Worm (Caenorhabditis elegans) whole organism, L1 larva: Measurements from ENCODE around the gene C10E2.2.
A peak's percentile ranks its signal among the peaks of the same experiment; 100 is the strongest.

Source experiments
- C04F5.9 ChIP-seq: sonication (generic microtip); optimal IDR thresholded peaks from 2 replicates; lab custom pipeline; 2016; ENCODE audit warnings: missing genetic modification characterization, missing compliant biosample characterization
- C16A3.4 ChIP-seq: fragments of 150-350 bp; optimal IDR thresholded peaks from 2 replicates; lab custom pipeline; 2014; ENCODE audit warnings: missing biosample characterization, missing genetic modification characterization
- F16B12.6 ChIP-seq: fragments of 150-350 bp; optimal IDR thresholded peaks from 2 replicates; lab custom pipeline; 2014; ENCODE audit warnings: missing biosample characterization, missing genetic modification characterization
- aha-1 ChIP-seq: fragments of 150-350 bp; optimal IDR thresholded peaks from 2 replicates; lab custom pipeline; 2014; ENCODE audit warnings: missing biosample characterization, missing genetic modification characterization
- alr-1 ChIP-seq: fragments of 200-800 bp; sonication (Bioruptor generic); optimal IDR thresholded peaks from 2 replicates; lab custom pipeline; 2018; ENCODE audit warnings: borderline replicate concordance, mild to moderate bottlenecking, missing genetic modification characterization, missing compliant biosample characterization
- ama-1 ChIP-seq: fragments of 150-350 bp; optimal IDR thresholded peaks from 2 replicates; lab custom pipeline; 2014
- blmp-1 ChIP-seq: fragments of 150-350 bp; optimal IDR thresholded peaks from 2 replicates; lab custom pipeline; 2014; ENCODE audit warnings: missing biosample characterization, missing genetic modification characterization
- ceh-63 ChIP-seq: fragments of 200-800 bp; sonication (Bioruptor generic); optimal IDR thresholded peaks from 2 replicates; lab custom pipeline; 2018; ENCODE audit warnings: mild to moderate bottlenecking, missing genetic modification characterization, missing compliant biosample characterization
- ceh-82 ChIP-seq, 3 experiments: fragments of 150-350 bp in 1 of 3; sonication (generic microtip) in 2 of 3; optimal IDR thresholded peaks; 2 replicates each; lab custom pipeline; 2014 to 2017; ENCODE audit warnings: missing biosample characterization in 3 of 3, missing genetic modification characterization in 3 of 3
- ceh-90 ChIP-seq: sonication (generic microtip); optimal IDR thresholded peaks from 2 replicates; lab custom pipeline; 2016; ENCODE audit warnings: missing genetic modification characterization, missing compliant biosample characterization
- dsc-1 ChIP-seq: sonication (generic microtip); optimal IDR thresholded peaks from 2 replicates; lab custom pipeline; 2016; ENCODE audit warnings: mild to moderate bottlenecking, missing genetic modification characterization, missing compliant biosample characterization
- efl-3 ChIP-seq: fragments of 200-800 bp; sonication (Bioruptor generic); optimal IDR thresholded peaks from 2 replicates; lab custom pipeline; 2018; ENCODE audit warnings: mild to moderate bottlenecking, missing genetic modification characterization, missing compliant biosample characterization
- egl-13 ChIP-seq: sonication (generic microtip); optimal IDR thresholded peaks from 2 replicates; lab custom pipeline; 2016; ENCODE audit warnings: missing genotype, missing genetic modification reagents, missing genetic modification characterization, missing compliant biosample characterization
- elt-3 ChIP-seq, 6 experiments: fragments of 150-350 bp in 1 of 6; sonication (generic microtip); optimal IDR thresholded peaks; 2 replicates each; lab custom pipeline; 2017 to 2018; ENCODE audit warnings: missing biosample characterization in 6 of 6, missing genetic modification characterization in 6 of 6, inconsistent platforms in 1 of 6
- fkh-8 ChIP-seq: sonication (generic microtip); optimal IDR thresholded peaks from 2 replicates; lab custom pipeline; 2016; ENCODE audit warnings: mild to moderate bottlenecking, missing genetic modification characterization, missing compliant biosample characterization
- fos-1 ChIP-seq: fragments of 150-350 bp; optimal IDR thresholded peaks from 2 replicates; lab custom pipeline; 2014; ENCODE audit warnings: missing biosample characterization, missing genetic modification characterization
- grh-1 ChIP-seq: fragments of 200-800 bp; sonication (Bioruptor generic); IDR thresholded peaks from 2 replicates; pipeline ENCODE4 v1.3.6; 2022; ENCODE audit warnings: missing genetic modification reagents, missing genetic modification characterization, missing compliant biosample characterization
- hlh-17 ChIP-seq: fragments of 200-800 bp; sonication (Bioruptor generic); optimal IDR thresholded peaks from 2 replicates; lab custom pipeline; 2018; ENCODE audit warnings: missing genetic modification characterization, mild to moderate bottlenecking, missing compliant biosample characterization, moderate library complexity, borderline replicate concordance
- hlh-4 ChIP-seq: sonication (generic microtip); optimal IDR thresholded peaks from 2 replicates; lab custom pipeline; 2016; ENCODE audit warnings: mild to moderate bottlenecking, missing genetic modification characterization, missing compliant biosample characterization
- hpl-2 ChIP-seq: fragments of 150-350 bp; optimal IDR thresholded peaks from 2 replicates; lab custom pipeline; 2014; ENCODE audit warnings: missing biosample characterization, missing genetic modification reagents, missing genetic modification characterization
- irx-1 ChIP-seq: sonication (generic microtip); optimal IDR thresholded peaks from 2 replicates; lab custom pipeline; 2016; ENCODE audit warnings: missing genetic modification characterization, missing compliant biosample characterization
- isw-1 ChIP-seq: fragments of 200-800 bp; sonication (Bioruptor generic); IDR thresholded peaks from 2 replicates; pipeline ENCODE4 v1.3.6; 2022; ENCODE audit warnings: missing genetic modification characterization, missing compliant biosample characterization
- jun-1 ChIP-seq: fragments of 150-350 bp; optimal IDR thresholded peaks from 2 replicates; lab custom pipeline; 2014; ENCODE audit warnings: missing biosample characterization, missing genetic modification reagents, missing genetic modification characterization
- lin-14 ChIP-seq: fragments of 200-800 bp; sonication (Bioruptor generic); optimal IDR thresholded peaks from 2 replicates; lab custom pipeline; 2018; ENCODE audit warnings: mild to moderate bottlenecking, missing genetic modification characterization, moderate library complexity, missing compliant biosample characterization
- lin-35 ChIP-seq, 2 experiments: fragments of 150-350 bp; optimal IDR thresholded peaks; 2 replicates each; lab custom pipeline; 2014; ENCODE audit warnings: missing biosample characterization in 2 of 2, missing genetic modification characterization in 2 of 2, missing genetic modification reagents in 2 of 2
- lir-3 ChIP-seq: sonication (generic microtip); optimal IDR thresholded peaks from 2 replicates; lab custom pipeline; 2016; ENCODE audit warnings: mild to moderate bottlenecking, missing genetic modification characterization, moderate library complexity, missing compliant biosample characterization; ENCODE audit not compliant: poor library complexity
- lsy-2 ChIP-seq, 2 experiments: fragments of 150-350 bp; optimal IDR thresholded peaks; 2 replicates each; lab custom pipeline; 2014; ENCODE audit warnings: missing biosample characterization in 2 of 2, missing genetic modification characterization in 2 of 2
- mdl-1 ChIP-seq, 2 experiments: fragments of 150-350 bp; optimal IDR thresholded peaks; 2 replicates each; lab custom pipeline; 2014 to 2017; ENCODE audit warnings: missing biosample characterization in 2 of 2, missing genetic modification characterization in 2 of 2, inconsistent platforms in 1 of 2
- mep-1 ChIP-seq: fragments of 150-350 bp; optimal IDR thresholded peaks from 2 replicates; lab custom pipeline; 2014; ENCODE audit warnings: missing biosample characterization, missing genetic modification characterization
- nhr-11 ChIP-seq: fragments of 150-350 bp; optimal IDR thresholded peaks from 2 replicates; lab custom pipeline; 2014; ENCODE audit warnings: missing biosample characterization, missing genetic modification characterization
- nhr-237 ChIP-seq: fragments of 150-350 bp; optimal IDR thresholded peaks from 2 replicates; lab custom pipeline; 2014; ENCODE audit warnings: missing biosample characterization, missing genetic modification characterization
- nhr-28 ChIP-seq: fragments of 150-350 bp; optimal IDR thresholded peaks from 2 replicates; lab custom pipeline; 2014; ENCODE audit warnings: missing biosample characterization, missing genetic modification characterization
- nhr-76 ChIP-seq: sonication (generic microtip); optimal IDR thresholded peaks from 2 replicates; lab custom pipeline; 2017; ENCODE audit warnings: missing biosample characterization, missing genetic modification characterization
- nhr-77 ChIP-seq: fragments of 150-350 bp; optimal IDR thresholded peaks from 2 replicates; lab custom pipeline; 2014; ENCODE audit warnings: missing biosample characterization, missing genetic modification characterization
- nhr-84 ChIP-seq: sonication (generic microtip); optimal IDR thresholded peaks from 2 replicates; lab custom pipeline; 2017; ENCODE audit warnings: missing biosample characterization, missing genetic modification characterization
- nhr-85 ChIP-seq: sonication (generic microtip); peaks from one replicate; lab custom pipeline; 2016; ENCODE audit warnings: missing genetic modification characterization, inconsistent platforms, missing compliant biosample characterization
- nhr-90 ChIP-seq: sonication (generic microtip); optimal IDR thresholded peaks from 2 replicates; lab custom pipeline; 2016; ENCODE audit warnings: mild to moderate bottlenecking, missing genetic modification characterization, missing compliant biosample characterization; ENCODE audit not compliant: poor library complexity
- pax-3 ChIP-seq: fragments of 200-800 bp; sonication (Bioruptor generic); optimal IDR thresholded peaks from 2 replicates; lab custom pipeline; 2018; ENCODE audit warnings: mild to moderate bottlenecking, missing genetic modification characterization, moderate library complexity, missing compliant biosample characterization
- pqm-1 ChIP-seq: sonication (generic microtip); optimal IDR thresholded peaks from 3 replicates; lab custom pipeline; 2017; ENCODE audit warnings: missing biosample characterization, missing genetic modification characterization
- rnt-1 ChIP-seq: sonication (generic microtip); optimal IDR thresholded peaks from 2 replicates; lab custom pipeline; 2016; ENCODE audit warnings: mild to moderate bottlenecking, missing genetic modification characterization, moderate library complexity, missing compliant biosample characterization
- snpc-4 ChIP-seq: fragments of 150-350 bp; optimal IDR thresholded peaks from 2 replicates; lab custom pipeline; 2014; ENCODE audit warnings: missing biosample characterization, missing genetic modification characterization
- snu-23 ChIP-seq: sonication (generic microtip); optimal IDR thresholded peaks from 2 replicates; lab custom pipeline; 2016; ENCODE audit warnings: missing genetic modification characterization, missing compliant biosample characterization
- sptf-1 ChIP-seq: fragments of 150-350 bp; optimal IDR thresholded peaks from 2 replicates; lab custom pipeline; 2014; ENCODE audit warnings: missing biosample characterization, missing genetic modification characterization
- tbx-2 ChIP-seq: sonication (generic microtip); optimal IDR thresholded peaks from 2 replicates; lab custom pipeline; 2016; ENCODE audit warnings: missing genetic modification characterization, missing compliant biosample characterization
- tlp-1 ChIP-seq: fragments of 150-350 bp; optimal IDR thresholded peaks from 2 replicates; lab custom pipeline; 2014; ENCODE audit warnings: missing biosample characterization, missing genetic modification characterization
- unc-30 ChIP-seq: sonication (generic microtip); optimal IDR thresholded peaks from 2 replicates; lab custom pipeline; 2017; ENCODE audit warnings: missing biosample characterization, missing genetic modification characterization
- unc-62 ChIP-seq: fragments of 150-350 bp; optimal IDR thresholded peaks from 2 replicates; lab custom pipeline; 2014; ENCODE audit warnings: missing biosample characterization, missing genetic modification reagents, missing genetic modification characterization
- unc-86 ChIP-seq: sonication (generic microtip); optimal IDR thresholded peaks from 2 replicates; lab custom pipeline; 2016; ENCODE audit warnings: missing genetic modification characterization, missing compliant biosample characterization
- unc-98 ChIP-seq: fragments of 200-800 bp; sonication (Bioruptor generic); IDR thresholded peaks from 2 replicates; pipeline ENCODE4 v1.3.6; 2022; ENCODE audit warnings: missing genetic modification characterization, missing compliant biosample characterization
- vab-15 ChIP-seq: sonication (generic microtip); optimal IDR thresholded peaks from 2 replicates; lab custom pipeline; 2017; ENCODE audit warnings: missing genotype, mild to moderate bottlenecking, missing genetic modification characterization, missing compliant biosample characterization
- zag-1 ChIP-seq: fragments of 150-350 bp; optimal IDR thresholded peaks from 2 replicates; lab custom pipeline; 2014; ENCODE audit warnings: missing biosample characterization, missing genetic modification characterization
- ztf-11 ChIP-seq, 2 experiments: sonication (generic microtip); optimal IDR thresholded peaks; 2 replicates each; lab custom pipeline; 2016 to 2017; ENCODE audit warnings: missing genetic modification characterization in 2 of 2, missing biosample characterization in 1 of 2, missing compliant biosample characterization in 1 of 2

The C10E2.2 gene

ce11 chrX:16704086-16704485, 41.0 kb upstream of the C10E2.2 start (continued):
- TF ChIP-seq egl-13 (tag; lab: Kevin White, UChicago) (no peak), hlh-17 (GFP tag; lab: Kevin White, UChicago) (no peak), hlh-4 (tag; lab: Kevin White, UChicago) (no peak), isw-1 (GFP tag; lab: Robert Waterston, UW) (no peak), mep-1 (tag; lab: Kevin White, UChicago) (peak; percentile 43), ceh-82 (tag; optimal IDR thresholded peaks at IDR 0.05; lab: Kevin White, UChicago) (peak; percentile 30 to 47 (median 42)), C16A3.4 (tag; lab: Kevin White, UChicago) (no peak), nhr-11 (no peak), unc-30 (tag; lab: Kevin White, UChicago) (no peak), nhr-90 (tag; lab: Kevin White, UChicago) (peak; percentile 25), efl-3 (GFP tag; lab: Kevin White, UChicago) (no peak), zag-1 (tag; lab: Kevin White, UChicago) (no peak), vab-15 (tag; lab: Kevin White, UChicago) (no peak), aha-1 (tag; lab: Kevin White, UChicago) (no peak), F16B12.6 (no peak), grh-1 (GFP tag; lab: Robert Waterston, UW) (no peak), fkh-8 (tag; lab: Kevin White, UChicago) (no peak), nhr-76 (tag; lab: Kevin White, UChicago) (no peak), snpc-4 (tag; lab: Kevin White, UChicago) (peak; percentile 5), ceh-90 (tag; lab: Kevin White, UChicago) (no peak), elt-3 (tag; optimal IDR thresholded peaks at IDR 0.05; lab: Kevin White, UChicago) (no peak), lin-14 (GFP tag; lab: Kevin White, UChicago) (peak; percentile 80), C04F5.9 (no peak), lir-3 (tag; lab: Kevin White, UChicago) (no peak), nhr-85 (tag; lab: Kevin White, UChicago) (peak; percentile 32), ama-1 (lab: Kevin White, UChicago) (no peak), nhr-237 (tag; lab: Kevin White, UChicago) (no peak), pax-3 (tag; lab: Kevin White, UChicago) (no peak), lin-35 (GFP tag; optimal IDR thresholded peaks at IDR 0.05; lab: Kevin White, UChicago) (peak; percentile 26 to 28), sptf-1 (tag; lab: Kevin White, UChicago) (no peak), nhr-84 (tag; lab: Kevin White, UChicago) (no peak), pqm-1 (tag; lab: Kevin White, UChicago) (no peak), tlp-1 (tag; lab: Kevin White, UChicago) (no peak), snu-23 (GFP tag; lab: Kevin White, UChicago) (peak; percentile 67), dsc-1 (tag; lab: Kevin White, UChicago) (no peak), ztf-11 (tag; optimal IDR thresholded peaks at IDR 0.05; lab: Kevin White, UChicago) (no peak), jun-1 (tag; lab: Kevin White, UChicago) (peak; percentile 21), irx-1 (no peak), ceh-63 (GFP tag; lab: Kevin White, UChicago) (no peak), nhr-28 (tag; lab: Kevin White, UChicago) (no peak), lsy-2 (tag; optimal IDR thresholded peaks at IDR 0.05; lab: Kevin White, UChicago) (peak in 1 of 2 experiments; percentile 41), rnt-1 (tag; lab: Kevin White, UChicago) (peak; percentile 56), hpl-2 (GFP tag; lab: Kevin White, UChicago) (no peak), alr-1 (no peak), nhr-77 (tag; lab: Kevin White, UChicago) (no peak), blmp-1 (tag; lab: Kevin White, UChicago) (no peak), mdl-1 (tag; optimal IDR thresholded peaks at IDR 0.05; lab: Kevin White, UChicago) (peak in 1 of 2 experiments; percentile 36), fos-1 (tag; lab: Kevin White, UChicago) (no peak), unc-86 (tag; lab: Kevin White, UChicago) (no peak), unc-98 (GFP tag; lab: Robert Waterston, UW) (no peak), tbx-2 (tag; lab: Kevin White, UChicago) (peak; percentile 51), unc-62 (GFP tag; lab: Kevin White, UChicago) (no peak)
- TF ChIP-seq, all 84 proteins: peak for 23
